Worm (Caenorhabditis elegans): ENCODE data around the gene ZK673.2.

ZK673.2 gene

DNA sequence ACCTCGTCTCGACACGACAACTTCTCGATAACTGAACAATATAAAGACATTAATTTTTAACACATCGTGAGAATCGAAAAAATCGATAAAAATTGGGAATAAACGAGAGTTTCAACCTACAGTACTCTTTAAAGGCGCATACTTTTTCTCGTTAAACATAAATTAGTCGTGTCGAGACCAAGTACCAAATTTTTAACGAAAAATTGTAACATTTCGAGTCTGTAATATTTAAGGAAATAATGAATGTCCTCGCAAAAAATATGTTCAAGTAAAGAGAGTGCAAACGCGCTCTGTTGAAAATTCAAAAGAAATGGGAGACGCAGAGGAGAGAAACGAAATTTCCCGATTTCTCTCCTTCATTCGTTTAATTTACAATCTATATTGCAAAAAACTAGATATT is 2.3 kb downstream of the ZK673.2 start:
- TF ChIP-seq ceh-36 (tag; optimal IDR thresholded peaks at IDR 0.05) = no peak
- TF ChIP-seq scrt-1 (GFP tag; IDR thresholded peaks at IDR 0.05) = no peak
- TF ChIP-seq hmbx-1 (tag; optimal IDR thresholded peaks at IDR 0.05) = no peak
- TF ChIP-seq ama-1 (optimal IDR thresholded peaks at IDR 0.05) = no peak
- TF ChIP-seq hnd-1 (tag; optimal IDR thresholded peaks at IDR 0.05) = no peak
- no peak for TF ChIP-seq ets-7 (tag; optimal IDR thresholded peaks at IDR 0.05)

DNA sequence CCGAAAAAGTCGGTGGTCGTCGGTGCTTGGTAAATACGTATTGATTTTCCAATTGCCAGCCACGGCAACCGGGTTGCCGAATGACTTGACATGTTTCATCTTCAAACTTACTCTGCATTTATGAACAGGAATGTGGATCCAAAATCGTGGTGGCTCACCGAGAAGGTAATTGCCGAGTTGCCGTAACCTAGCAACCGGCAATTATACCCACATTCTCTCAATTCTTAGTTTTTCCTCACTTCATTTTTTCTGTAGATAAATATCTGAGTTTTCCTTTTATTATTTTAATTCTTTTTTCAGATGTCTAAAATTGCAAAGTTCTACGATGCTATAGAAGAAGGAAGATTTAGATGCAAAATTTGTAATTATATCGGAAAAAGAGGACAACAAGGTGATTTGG is 4.6 kb downstream of the ZK673.2 start, which contains the start of gene ZK673.4:
ZK673.4 (plus strand) TSS at position 301 of the 400 bp plus-strand sequence.
- TF ChIP-seq scrt-1 (GFP tag; IDR thresholded peaks at IDR 0.05) = no peak
- no peak for TF ChIP-seq hmbx-1 (tag; optimal IDR thresholded peaks at IDR 0.05)
- no peak for TF ChIP-seq hmg-4 (GFP tag; optimal IDR thresholded peaks at IDR 0.05)
- no peak for TF ChIP-seq sea-1 (GFP tag; conservative IDR thresholded peaks at IDR 0.05)
- TF ChIP-seq ama-1 (optimal IDR thresholded peaks at IDR 0.05) = no peak
- TF ChIP-seq tbx-11 (GFP tag; IDR thresholded peaks at IDR 0.05) = no peak
- no peak for TF ChIP-seq B0310.2 (tag; optimal IDR thresholded peaks at IDR 0.05)
- no peak for TF ChIP-seq tbx-37 (GFP tag; conservative IDR thresholded peaks at IDR 0.05)
- no peak for TF ChIP-seq tra-4 (tag; optimal IDR thresholded peaks at IDR 0.05)
- TF ChIP-seq ceh-36 (tag; optimal IDR thresholded peaks at IDR 0.05) = no peak
- no peak for TF ChIP-seq pes-1 (GFP tag; IDR thresholded peaks at IDR 0.05)
- TF ChIP-seq ets-7 (tag; optimal IDR thresholded peaks at IDR 0.05) = no peak

DNA sequence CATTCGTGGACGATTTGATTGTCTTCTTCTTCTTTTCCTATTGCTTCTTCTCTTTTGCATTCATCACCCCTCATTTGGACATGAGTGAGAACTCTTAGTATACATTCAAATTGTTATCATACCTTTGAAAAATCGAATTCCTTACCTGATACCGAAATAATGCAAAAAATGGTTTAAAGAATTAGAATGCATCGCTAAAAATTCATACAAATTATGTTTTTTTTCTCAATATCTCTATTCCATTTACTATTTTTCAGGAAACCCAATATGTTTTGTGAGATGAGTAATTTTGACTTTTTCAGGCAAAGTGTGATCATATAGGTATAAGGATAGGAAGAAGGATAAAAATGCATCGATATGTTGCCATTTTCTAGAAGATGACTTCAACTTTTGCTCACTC is 8.9 kb downstream of the ZK673.2 start, which contains the start of gene ZK673.11:
ZK673.11 (plus strand) TSS at position 301 of the 400 bp plus-strand sequence.
- TF ChIP-seq tbx-11 (GFP tag; IDR thresholded peaks at IDR 0.05) (no peak), scrt-1 (GFP tag; IDR thresholded peaks at IDR 0.05) (no peak), tra-4 (tag; optimal IDR thresholded peaks at IDR 0.05) (no peak), ama-1 (optimal IDR thresholded peaks at IDR 0.05) (no peak), ceh-36 (tag; optimal IDR thresholded peaks at IDR 0.05) (no peak)

DNA sequence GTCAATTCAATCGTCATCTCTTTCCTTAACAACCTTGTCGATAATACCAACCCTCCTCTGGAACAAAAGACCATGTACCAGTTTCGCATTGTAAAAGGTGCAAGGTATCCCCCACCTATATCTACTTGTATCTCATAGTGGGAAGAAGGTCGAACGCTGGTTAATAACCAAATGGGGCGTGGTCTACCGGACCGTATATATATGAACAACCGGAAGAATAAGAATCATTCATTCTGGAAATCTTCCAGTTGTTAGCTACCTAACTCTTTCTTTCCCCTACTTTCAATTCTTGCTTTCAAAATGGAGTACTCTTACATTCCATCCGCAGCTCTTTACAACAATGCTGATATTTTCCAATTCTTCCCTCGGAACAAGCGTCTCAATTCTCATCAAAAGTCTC is 13.1 kb downstream of the ZK673.2 start, which contains the start of gene ZK673.5:
ZK673.5 (plus strand) TSS at position 301 of the 400 bp plus-strand sequence.
- TF ChIP-seq hmg-4 (GFP tag; optimal IDR thresholded peaks at IDR 0.05) (no peak), ceh-13 (GFP tag; optimal IDR thresholded peaks at IDR 0.05) (no peak), pes-1 (GFP tag; IDR thresholded peaks at IDR 0.05) (no peak), ceh-36 (tag; optimal IDR thresholded peaks at IDR 0.05) (no peak), aly-1 (tag; optimal IDR thresholded peaks at IDR 0.05) (no peak), tra-4 (tag; optimal IDR thresholded peaks at IDR 0.05) (no peak), hmbx-1 (tag; optimal IDR thresholded peaks at IDR 0.05) (no peak), hnd-1 (tag; optimal IDR thresholded peaks at IDR 0.05) (no peak), tbx-11 (GFP tag; IDR thresholded peaks at IDR 0.05) (no peak), B0310.2 (tag; optimal IDR thresholded peaks at IDR 0.05) (no peak), ets-7 (tag; optimal IDR thresholded peaks at IDR 0.05) (no peak), ama-1 (optimal IDR thresholded peaks at IDR 0.05) (no peak), F13C5.2 (tag; optimal IDR thresholded peaks at IDR 0.05) (no peak)

DNA sequence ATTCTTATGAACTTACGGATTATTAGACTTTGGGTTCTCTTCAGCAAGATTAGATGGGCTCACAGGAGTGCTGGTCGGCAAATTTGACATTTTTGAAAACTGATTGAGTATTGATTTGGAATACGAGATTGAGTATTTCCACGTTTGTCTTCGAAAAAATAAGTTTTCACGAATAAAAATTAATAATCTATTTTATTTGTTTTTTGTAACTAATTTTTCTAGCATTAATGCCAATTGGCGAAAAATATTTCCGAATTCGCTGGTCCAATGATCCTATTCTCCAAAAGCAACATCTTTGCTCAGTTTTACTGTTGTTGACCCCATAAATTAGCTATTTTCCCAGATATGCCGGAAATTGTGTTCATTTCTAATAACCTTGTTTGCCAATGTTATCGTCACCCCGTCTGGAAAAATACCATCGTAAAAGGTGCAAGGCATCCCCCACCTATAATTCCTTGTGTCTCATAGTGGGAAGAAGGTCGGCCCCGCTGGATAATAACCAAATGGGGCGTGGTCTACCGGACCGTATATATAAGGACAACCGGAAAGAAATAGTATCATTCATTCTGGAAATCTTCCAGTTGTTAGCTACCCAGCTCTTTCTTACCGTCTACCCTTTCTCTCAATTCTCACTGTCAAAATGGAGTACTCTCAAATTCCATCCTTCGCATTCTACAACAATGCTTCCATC is 16.3 kb downstream of the ZK673.2 start, which contains the start of the genes ZK673.6 and sdz-37:
ZK673.6 (minus strand) TSS at position 101 of the 691 bp plus-strand sequence.
sdz-37 (plus strand) TSS at position 641 of the 691 bp plus-strand sequence.
- no peak for TF ChIP-seq B0310.2 (tag; optimal IDR thresholded peaks at IDR 0.05)
- no peak for TF ChIP-seq scrt-1 (GFP tag; IDR thresholded peaks at IDR 0.05)
- TF ChIP-seq aly-1 (tag; optimal IDR thresholded peaks at IDR 0.05) = no peak

DNA sequence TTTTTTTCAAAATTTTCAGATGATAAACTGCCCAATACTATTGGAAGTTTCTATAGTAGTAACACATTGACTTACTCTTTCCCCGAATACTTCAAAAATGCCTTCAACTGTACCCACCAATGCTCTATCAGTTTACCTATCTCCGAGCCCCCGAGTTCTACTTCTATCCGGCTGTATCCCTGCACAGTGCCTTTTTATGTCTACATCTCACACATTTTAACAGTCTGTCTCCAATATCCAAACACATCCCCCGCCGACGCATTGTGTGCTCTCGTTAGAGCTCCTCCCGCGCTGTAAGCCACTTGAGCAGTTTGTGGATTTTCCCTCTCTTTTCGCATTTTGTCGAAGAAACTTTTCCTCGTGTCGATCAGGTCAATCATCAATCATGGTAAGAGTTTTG is 18.5 kb downstream of the ZK673.2 start, which contains the start of gene tnc-2:
tnc-2 (plus strand) TSS at position 301 of the 400 bp plus-strand sequence.
- TF ChIP-seq flt-1 (GFP tag; IDR thresholded peaks at IDR 0.05) = no peak
- no peak for TF ChIP-seq aly-1 (tag; optimal IDR thresholded peaks at IDR 0.05)
- TF ChIP-seq ceh-36 (tag; optimal IDR thresholded peaks at IDR 0.05) = no peak
- TF ChIP-seq sea-1 (GFP tag; conservative IDR thresholded peaks at IDR 0.05) = no peak
- no peak for TF ChIP-seq F13C5.2 (tag; optimal IDR thresholded peaks at IDR 0.05)
- no peak for TF ChIP-seq tbx-37 (GFP tag; conservative IDR thresholded peaks at IDR 0.05)
- TF ChIP-seq scrt-1 (GFP tag; IDR thresholded peaks at IDR 0.05) = no peak
- TF ChIP-seq B0310.2 (tag; optimal IDR thresholded peaks at IDR 0.05) = no peak
- no peak for TF ChIP-seq ets-7 (tag; optimal IDR thresholded peaks at IDR 0.05)
- TF ChIP-seq tbx-11 (GFP tag; IDR thresholded peaks at IDR 0.05) = no peak
- TF ChIP-seq hmbx-1 (tag; optimal IDR thresholded peaks at IDR 0.05) = no peak

DNA sequence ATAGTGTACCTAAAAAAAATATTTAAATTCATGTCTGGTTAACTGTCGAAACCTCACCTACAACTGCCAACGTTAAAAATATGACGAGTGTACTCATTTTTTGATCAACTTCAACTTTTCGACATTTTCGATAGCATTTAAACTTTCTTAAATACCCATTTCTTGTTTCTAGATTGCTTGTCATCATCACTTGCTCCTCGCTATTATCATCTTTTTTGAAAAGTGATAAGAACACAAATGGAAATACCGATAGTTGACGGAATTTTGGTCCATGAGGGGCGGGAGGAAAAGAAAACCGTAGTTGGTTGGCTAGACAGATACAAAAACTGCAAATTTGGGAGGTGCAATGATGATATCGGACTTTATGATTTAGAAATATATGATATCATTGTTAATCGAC is 22.1 kb downstream of the ZK673.2 start, which contains the start of gene clec-143:
clec-143 (minus strand) TSS at position 139 of the 400 bp plus-strand sequence.
- TF ChIP-seq aly-1 (tag; optimal IDR thresholded peaks at IDR 0.05) (no peak), tra-4 (tag; optimal IDR thresholded peaks at IDR 0.05) (no peak), tbx-11 (GFP tag; IDR thresholded peaks at IDR 0.05) (no peak), flt-1 (GFP tag; IDR thresholded peaks at IDR 0.05) (no peak), hmg-4 (GFP tag; optimal IDR thresholded peaks at IDR 0.05) (no peak), ama-1 (optimal IDR thresholded peaks at IDR 0.05) (no peak), ceh-36 (tag; optimal IDR thresholded peaks at IDR 0.05) (no peak), hmbx-1 (tag; optimal IDR thresholded peaks at IDR 0.05) (no peak), ets-7 (tag; optimal IDR thresholded peaks at IDR 0.05) (no peak), hnd-1 (tag; optimal IDR thresholded peaks at IDR 0.05) (no peak), pes-1 (GFP tag; IDR thresholded peaks at IDR 0.05) (no peak), tbx-37 (GFP tag; conservative IDR thresholded peaks at IDR 0.05) (no peak), F13C5.2 (tag; optimal IDR thresholded peaks at IDR 0.05) (no peak), B0310.2 (tag; optimal IDR thresholded peaks at IDR 0.05) (no peak), scrt-1 (GFP tag; IDR thresholded peaks at IDR 0.05) (no peak), sea-1 (GFP tag; conservative IDR thresholded peaks at IDR 0.05) (no peak)

DNA sequence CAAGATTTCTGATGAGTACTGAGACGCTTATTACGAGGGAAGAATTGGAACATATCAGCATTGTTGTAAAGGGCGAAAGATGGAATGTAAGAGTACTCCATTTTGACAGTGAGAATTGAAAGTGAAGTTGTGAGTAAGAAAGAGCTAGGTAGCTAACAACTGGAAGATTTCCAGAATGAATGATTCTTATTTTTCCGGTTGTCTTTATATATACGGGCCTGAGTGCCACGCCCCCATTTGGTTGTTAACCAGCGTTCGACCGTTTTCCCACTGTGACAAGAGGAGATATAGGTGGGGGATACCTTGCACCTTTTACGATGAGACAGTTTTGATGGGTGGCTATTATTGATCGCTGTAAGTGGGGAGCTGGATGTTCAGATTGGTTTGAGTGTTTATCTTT is 23.2 kb downstream of the ZK673.2 start, which contains the start of gene ZK666.1:
ZK666.1 (minus strand) TSS at position 101 of the 400 bp plus-strand sequence.
- TF ChIP-seq ama-1 (optimal IDR thresholded peaks at IDR 0.05) (no peak), tra-4 (tag; optimal IDR thresholded peaks at IDR 0.05) (no peak)
